Worm (Caenorhabditis elegans) whole organism, L1 larva: Measurements from ENCODE around the gene msp-63.

Experiments used
- C04F5.9 ChIP-seq: sonication (generic microtip); optimal IDR thresholded peaks from 2 replicates; lab custom pipeline; 2016; ENCODE audit warnings: missing genetic modification characterization, missing compliant biosample characterization
- F16B12.6 ChIP-seq: fragments of 150-350 bp; optimal IDR thresholded peaks from 2 replicates; lab custom pipeline; 2014; ENCODE audit warnings: missing biosample characterization, missing genetic modification characterization
- alr-1 ChIP-seq: fragments of 200-800 bp; sonication (Bioruptor generic); optimal IDR thresholded peaks from 2 replicates; lab custom pipeline; 2018; ENCODE audit warnings: borderline replicate concordance, mild to moderate bottlenecking, missing genetic modification characterization, missing compliant biosample characterization
- aly-2 ChIP-seq: fragments of 150-350 bp; optimal IDR thresholded peaks from 2 replicates; lab custom pipeline; 2014; ENCODE audit warnings: missing biosample characterization, missing genetic modification characterization
- ceh-8 ChIP-seq: fragments of 200-800 bp; sonication (Bioruptor generic); optimal IDR thresholded peaks from 2 replicates; lab custom pipeline; 2018; ENCODE audit warnings: mild to moderate bottlenecking, missing genetic modification characterization, moderate library complexity, missing compliant biosample characterization
- ces-1 ChIP-seq: fragments of 150-350 bp; optimal IDR thresholded peaks from 2 replicates; lab custom pipeline; 2014; ENCODE audit warnings: missing biosample characterization, missing genetic modification reagents, missing genetic modification characterization
- dpl-1 ChIP-seq, 3 experiments: fragments of 150-350 bp in 2 of 3; sonication (generic microtip) in 1 of 3; optimal IDR thresholded peaks; 2 replicates each; lab custom pipeline; 2014 to 2017; ENCODE audit warnings: missing biosample characterization in 3 of 3, missing genetic modification characterization in 3 of 3, missing genetic modification reagents in 3 of 3
- efl-3 ChIP-seq: fragments of 200-800 bp; sonication (Bioruptor generic); optimal IDR thresholded peaks from 2 replicates; lab custom pipeline; 2018; ENCODE audit warnings: mild to moderate bottlenecking, missing genetic modification characterization, missing compliant biosample characterization
- egl-13 ChIP-seq: sonication (generic microtip); optimal IDR thresholded peaks from 2 replicates; lab custom pipeline; 2016; ENCODE audit warnings: missing genotype, missing genetic modification reagents, missing genetic modification characterization, missing compliant biosample characterization
- ets-5 ChIP-seq: fragments of 200-800 bp; sonication (Bioruptor generic); IDR thresholded peaks from 2 replicates; pipeline ENCODE4 v1.3.6; 2022; ENCODE audit warnings: missing genetic modification characterization, missing compliant biosample characterization
- fkh-4 ChIP-seq: sonication (generic microtip); optimal IDR thresholded peaks from 2 replicates; lab custom pipeline; 2016; ENCODE audit warnings: missing compliant biosample characterization, missing genetic modification characterization, borderline replicate concordance
- fkh-8 ChIP-seq: sonication (generic microtip); optimal IDR thresholded peaks from 2 replicates; lab custom pipeline; 2016; ENCODE audit warnings: mild to moderate bottlenecking, missing genetic modification characterization, missing compliant biosample characterization
- irx-1 ChIP-seq: sonication (generic microtip); optimal IDR thresholded peaks from 2 replicates; lab custom pipeline; 2016; ENCODE audit warnings: missing genetic modification characterization, missing compliant biosample characterization
- jun-1 ChIP-seq: fragments of 150-350 bp; optimal IDR thresholded peaks from 2 replicates; lab custom pipeline; 2014; ENCODE audit warnings: missing biosample characterization, missing genetic modification reagents, missing genetic modification characterization
- lin-13 ChIP-seq: fragments of 150-350 bp; optimal IDR thresholded peaks from 2 replicates; lab custom pipeline; 2014; ENCODE audit warnings: missing biosample characterization, missing genetic modification reagents, missing genetic modification characterization
- lin-14 ChIP-seq: fragments of 200-800 bp; sonication (Bioruptor generic); optimal IDR thresholded peaks from 2 replicates; lab custom pipeline; 2018; ENCODE audit warnings: mild to moderate bottlenecking, missing genetic modification characterization, moderate library complexity, missing compliant biosample characterization
- lin-35 ChIP-seq, 2 experiments: fragments of 150-350 bp; optimal IDR thresholded peaks; 2 replicates each; lab custom pipeline; 2014; ENCODE audit warnings: missing biosample characterization in 2 of 2, missing genetic modification characterization in 2 of 2, missing genetic modification reagents in 2 of 2
- mef-2 ChIP-seq: fragments of 150-350 bp; optimal IDR thresholded peaks from 2 replicates; lab custom pipeline; 2014; ENCODE audit warnings: missing biosample characterization, missing genetic modification characterization
- nhr-11 ChIP-seq: fragments of 150-350 bp; optimal IDR thresholded peaks from 2 replicates; lab custom pipeline; 2014; ENCODE audit warnings: missing biosample characterization, missing genetic modification characterization
- nhr-12 ChIP-seq: sonication (generic microtip); optimal IDR thresholded peaks from 2 replicates; lab custom pipeline; 2017; ENCODE audit warnings: missing biosample characterization, missing genetic modification characterization
- nhr-19 ChIP-seq: fragments of 200-800 bp; sonication (Bioruptor generic); conservative IDR thresholded peaks from 2 replicates; pipeline ENCODE4 v1.3.6; 2022; ENCODE audit warnings: missing genetic modification characterization, missing compliant biosample characterization
- nhr-28 ChIP-seq: fragments of 150-350 bp; optimal IDR thresholded peaks from 2 replicates; lab custom pipeline; 2014; ENCODE audit warnings: missing biosample characterization, missing genetic modification characterization
- nhr-47 ChIP-seq: sonication (generic microtip); optimal IDR thresholded peaks from 2 replicates; lab custom pipeline; 2016; ENCODE audit warnings: mild to moderate bottlenecking, missing genetic modification characterization, moderate library complexity, missing compliant biosample characterization
- nhr-71 ChIP-seq: sonication (generic microtip); optimal IDR thresholded peaks from 2 replicates; lab custom pipeline; 2016; ENCODE audit warnings: mild to moderate bottlenecking, missing genetic modification characterization, moderate library complexity, missing compliant biosample characterization
- pag-3 ChIP-seq: sonication (generic microtip); optimal IDR thresholded peaks from 2 replicates; lab custom pipeline; 2017; ENCODE audit warnings: missing genetic modification characterization, mild to moderate bottlenecking, missing compliant biosample characterization, antibody characterized with exemption, borderline replicate concordance; ENCODE audit not compliant: insufficient read depth
- pax-3 ChIP-seq: fragments of 200-800 bp; sonication (Bioruptor generic); optimal IDR thresholded peaks from 2 replicates; lab custom pipeline; 2018; ENCODE audit warnings: mild to moderate bottlenecking, missing genetic modification characterization, moderate library complexity, missing compliant biosample characterization
- pqm-1 ChIP-seq: sonication (generic microtip); optimal IDR thresholded peaks from 3 replicates; lab custom pipeline; 2017; ENCODE audit warnings: missing biosample characterization, missing genetic modification characterization
- rnt-1 ChIP-seq: sonication (generic microtip); optimal IDR thresholded peaks from 2 replicates; lab custom pipeline; 2016; ENCODE audit warnings: mild to moderate bottlenecking, missing genetic modification characterization, moderate library complexity, missing compliant biosample characterization
- sox-4 ChIP-seq: sonication (generic microtip); optimal IDR thresholded peaks from 2 replicates; lab custom pipeline; 2016; ENCODE audit warnings: missing genetic modification characterization, missing compliant biosample characterization
- sup-37 ChIP-seq: fragments of 200-800 bp; sonication (Bioruptor generic); optimal IDR thresholded peaks from 2 replicates; lab custom pipeline; 2018; ENCODE audit warnings: mild to moderate bottlenecking, missing genetic modification characterization, missing compliant biosample characterization
- tbx-2 ChIP-seq: sonication (generic microtip); optimal IDR thresholded peaks from 2 replicates; lab custom pipeline; 2016; ENCODE audit warnings: missing genetic modification characterization, missing compliant biosample characterization
- tlp-1 ChIP-seq: fragments of 150-350 bp; optimal IDR thresholded peaks from 2 replicates; lab custom pipeline; 2014; ENCODE audit warnings: missing biosample characterization, missing genetic modification characterization
- unc-130 ChIP-seq: fragments of 150-350 bp; optimal IDR thresholded peaks from 2 replicates; lab custom pipeline; 2017; ENCODE audit warnings: missing biosample characterization, missing genetic modification characterization, inconsistent platforms
- unc-30 ChIP-seq: sonication (generic microtip); optimal IDR thresholded peaks from 2 replicates; lab custom pipeline; 2017; ENCODE audit warnings: missing biosample characterization, missing genetic modification characterization
- unc-98 ChIP-seq: fragments of 200-800 bp; sonication (Bioruptor generic); IDR thresholded peaks from 2 replicates; pipeline ENCODE4 v1.3.6; 2022; ENCODE audit warnings: missing genetic modification characterization, missing compliant biosample characterization
- vab-15 ChIP-seq: sonication (generic microtip); optimal IDR thresholded peaks from 2 replicates; lab custom pipeline; 2017; ENCODE audit warnings: missing genotype, mild to moderate bottlenecking, missing genetic modification characterization, missing compliant biosample characterization
- ztf-11 ChIP-seq, 2 experiments: sonication (generic microtip); optimal IDR thresholded peaks; 2 replicates each; lab custom pipeline; 2016 to 2017; ENCODE audit warnings: missing genetic modification characterization in 2 of 2, missing biosample characterization in 1 of 2, missing compliant biosample characterization in 1 of 2

Gene msp-63

ce11 chrII:5779866-5780265, 17.4 kb downstream of the msp-63 start (continued):
- no peak for TF ChIP-seq pqm-1 (tag; lab: Kevin White, UChicago)
- TF ChIP-seq tlp-1, result no peak
- no peak for TF ChIP-seq sup-37 (GFP tag; lab: Kevin White, UChicago)
- TF ChIP-seq vab-15 (tag; lab: Kevin White, UChicago), result no peak
- TF ChIP-seq nhr-28, result no peak
- TF ChIP-seq nhr-47 (tag; lab: Kevin White, UChicago), result peak; percentile 51
- peak; percentile 17; the same call in 1 of the 2 replicates for TF ChIP-seq nhr-19 (GFP tag; lab: Robert Waterston, UW)
- TF ChIP-seq lin-14 (GFP tag; lab: Kevin White, UChicago), result peak; percentile 88
- TF ChIP-seq lin-13, result no peak

ce11 chrII:5777372-5777771, 19.9 kb downstream of the msp-63 start:
- TF ChIP-seq F16B12.6 (tag; lab: Kevin White, UChicago) (no peak), irx-1 (tag; lab: Kevin White, UChicago) (no peak), nhr-11 (tag; lab: Kevin White, UChicago) (no peak), efl-3 (GFP tag; lab: Kevin White, UChicago) (no peak), ces-1 (GFP tag; lab: Kevin White, UChicago) (no peak), unc-130 (tag; lab: Kevin White, UChicago) (no peak), nhr-71 (tag; lab: Kevin White, UChicago) (no peak), lin-35 (GFP tag; optimal IDR thresholded peaks at IDR 0.05; lab: Kevin White, UChicago) (no peak), nhr-19 (GFP tag; lab: Robert Waterston, UW) (no peak)

- TF ChIP-seq ets-5 (GFP tag; lab: Robert Waterston, UW) (no peak), F16B12.6 (tag; lab: Kevin White, UChicago) (no peak), egl-13 (tag; lab: Kevin White, UChicago) (no peak), unc-98 (GFP tag; lab: Robert Waterston, UW) (no peak), ztf-11 (tag; optimal IDR thresholded peaks at IDR 0.05; lab: Kevin White, UChicago) (no peak), sox-4 (tag; lab: Kevin White, UChicago) (no peak), nhr-71 (tag; lab: Kevin White, UChicago) (peak; percentile 21), fkh-4 (tag; lab: Kevin White, UChicago) (no peak), fkh-8 (tag; lab: Kevin White, UChicago) (peak; percentile 53), pax-3 (peak; percentile 62), aly-2 (tag; lab: Kevin White, UChicago) (no peak)
These were observed 22.4 kb downstream of the msp-63 start for ce11 chrII:5774879-5775278.

ce11 chrII:5774120-5774519, 23.1 kb downstream of the msp-63 start, which contains the start of the genes dmd-5 and F10C1.1:
dmd-5 (minus strand) TSS chrII:5774220.
F10C1.1 (plus strand) TSS chrII:5774229.
- TF ChIP-seq rnt-1 (tag; lab: Kevin White, UChicago) (no peak), vab-15 (tag; lab: Kevin White, UChicago) (no peak), pqm-1 (tag; lab: Kevin White, UChicago) (no peak), pag-3 (no peak), fkh-8 (tag; lab: Kevin White, UChicago) (no peak), unc-30 (tag; lab: Kevin White, UChicago) (no peak), egl-13 (tag; lab: Kevin White, UChicago) (no peak), nhr-12 (no peak), ets-5 (GFP tag; lab: Robert Waterston, UW) (no peak), C04F5.9 (tag; lab: Kevin White, UChicago) (no peak), jun-1 (tag; lab: Kevin White, UChicago) (no peak), mef-2 (tag; lab: Kevin White, UChicago) (no peak), nhr-28 (no peak), dpl-1 (GFP tag; optimal IDR thresholded peaks at IDR 0.05; lab: Kevin White, UChicago) (no peak), ceh-8 (GFP tag; lab: Kevin White, UChicago) (no peak), tbx-2 (no peak), nhr-47 (tag; lab: Kevin White, UChicago) (no peak), alr-1 (tag; lab: Kevin White, UChicago) (no peak)
